Fruit fly (Drosophila melanogaster): ENCODE measurements around the gene pnt.

DNA sequence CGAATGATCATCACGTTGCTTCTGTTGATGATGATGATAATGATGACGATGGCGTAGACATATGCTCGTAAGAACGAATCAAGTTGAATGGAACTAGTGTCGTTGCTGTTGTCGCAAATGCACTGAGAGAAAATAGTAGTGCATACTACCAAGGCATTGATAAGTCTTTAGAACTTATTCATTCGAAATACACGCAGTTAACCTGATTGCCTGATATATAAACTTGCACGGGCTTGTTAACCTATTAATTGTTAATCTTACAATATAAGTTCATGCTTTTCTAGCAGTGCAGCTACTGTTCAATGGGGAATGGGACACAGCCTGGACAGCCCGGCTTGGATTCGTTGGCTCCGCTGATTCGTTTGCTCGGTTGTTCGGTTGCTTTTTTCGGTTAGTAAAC, 19.7 kb downstream of the pnt start:
- TF ChIP-seq Sin3A (optimal IDR thresholded peaks at IDR 0.05) (no peak), psq (optimal IDR thresholded peaks at IDR 0.05) (no peak), h (optimal IDR thresholded peaks at IDR 0.05) (no peak), Myc (optimal IDR thresholded peaks at IDR 0.05) (no peak), insv (optimal IDR thresholded peaks at IDR 0.05) (no peak), ttk (optimal IDR thresholded peaks at IDR 0.05) (no peak)

Data from Kc167 (cell line).